Worm (Caenorhabditis elegans) whole organism, L4 larva: Measurements from ENCODE around the gene fip-3.

Source experiments
- F37D6.2 ChIP-seq: sonication (generic microtip); optimal IDR thresholded peaks from 2 replicates; lab custom pipeline; 2016; ENCODE audit warnings: mild to moderate bottlenecking, missing genetic modification characterization, missing compliant biosample characterization
- R02D3.7 ChIP-seq: fragments of 150-350 bp; sonication (generic microtip); optimal IDR thresholded peaks from 3 replicates; lab custom pipeline; 2014; ENCODE audit warnings: missing biosample characterization, missing genetic modification characterization
- T20F7.1 ChIP-seq: fragments of 200-800 bp; sonication (Bioruptor generic); optimal IDR thresholded peaks from 2 replicates; lab custom pipeline; 2018; ENCODE audit warnings: mild to moderate bottlenecking, missing genetic modification characterization, missing compliant biosample characterization
- Y48G9A.11 ChIP-seq: fragments of 200-800 bp; sonication (Bioruptor generic); IDR thresholded peaks from 2 replicates; pipeline ENCODE4 v1.3.6; 2022; ENCODE audit warnings: missing genetic modification reagents, missing genetic modification characterization, missing compliant biosample characterization
- ZK337.2 ChIP-seq: fragments of 200-800 bp; sonication (Bioruptor generic); IDR thresholded peaks from 2 replicates; pipeline ENCODE4 v1.3.6; 2022; ENCODE audit warnings: missing genetic modification reagents, missing genetic modification characterization, missing compliant biosample characterization
- ceh-32 ChIP-seq: sonication (generic microtip); optimal IDR thresholded peaks from 2 replicates; lab custom pipeline; 2016; ENCODE audit warnings: mild to moderate bottlenecking, missing genetic modification characterization, missing compliant biosample characterization; ENCODE audit not compliant: poor library complexity
- ceh-44 ChIP-seq: fragments of 200-800 bp; sonication (Bioruptor generic); IDR thresholded peaks from 2 replicates; pipeline ENCODE4 v1.3.6; 2022; ENCODE audit warnings: missing genetic modification reagents, missing genetic modification characterization, missing compliant biosample characterization
- ceh-62 ChIP-seq: sonication (generic microtip); optimal IDR thresholded peaks from 2 replicates; lab custom pipeline; 2017; ENCODE audit warnings: missing biosample characterization, missing genetic modification characterization
- ceh-82 ChIP-seq: sonication (generic microtip); optimal IDR thresholded peaks from 2 replicates; lab custom pipeline; 2017; ENCODE audit warnings: missing biosample characterization, missing genetic modification characterization
- daf-12 ChIP-seq: fragments of 150-350 bp; optimal IDR thresholded peaks from 2 replicates; lab custom pipeline; 2014; ENCODE audit warnings: missing biosample characterization, missing genetic modification reagents, missing genetic modification characterization
- daf-16 ChIP-seq, 3 experiments: sonication (generic microtip); optimal IDR thresholded peaks; 2 replicates each; lab custom pipeline; 2016 to 2017; ENCODE audit warnings: missing genetic modification characterization in 3 of 3, missing genetic modification reagents in 3 of 3, mild to moderate bottlenecking in 2 of 3, missing compliant biosample characterization in 2 of 3, missing biosample characterization in 1 of 3, moderate library complexity in 1 of 3
- daf-19 ChIP-seq: fragments of 200-800 bp; sonication (Bioruptor generic); conservative IDR thresholded peaks from 2 replicates; pipeline ENCODE4 v1.3.6; 2022; ENCODE audit warnings: missing genetic modification characterization, missing compliant biosample characterization
- daf-8 ChIP-seq: fragments of 200-800 bp; sonication (Bioruptor generic); IDR thresholded peaks from 2 replicates; pipeline ENCODE4 v1.3.6; 2022; ENCODE audit warnings: missing genetic modification characterization, missing compliant biosample characterization
- dmd-9 ChIP-seq: fragments of 200-800 bp; sonication (Bioruptor generic); IDR thresholded peaks from 2 replicates; pipeline ENCODE4 v1.3.6; 2022; ENCODE audit warnings: missing genetic modification reagents, missing genetic modification characterization, missing compliant biosample characterization
- dpl-1 ChIP-seq: fragments of 150-350 bp; optimal IDR thresholded peaks from 2 replicates; lab custom pipeline; 2014; ENCODE audit warnings: missing biosample characterization, missing genetic modification reagents, missing genetic modification characterization
- fkh-10 ChIP-seq: fragments of 150-350 bp; optimal IDR thresholded peaks from 2 replicates; lab custom pipeline; 2014; ENCODE audit warnings: missing biosample characterization, missing genetic modification reagents, missing genetic modification characterization
- gei-8 ChIP-seq: fragments of 200-800 bp; sonication (Bioruptor generic); optimal IDR thresholded peaks from 2 replicates; lab custom pipeline; 2018; ENCODE audit warnings: mild to moderate bottlenecking, missing genetic modification characterization, missing compliant biosample characterization
- hif-1 ChIP-seq, 2 experiments: sonication (generic microtip); optimal IDR thresholded peaks; 2 replicates each; lab custom pipeline; 2016 to 2017; ENCODE audit warnings: missing compliant biosample characterization in 2 of 2, missing genetic modification characterization in 2 of 2, missing genetic modification reagents in 2 of 2, missing genotype in 2 of 2, mild to moderate bottlenecking in 1 of 2
- hmg-1.1 ChIP-seq: fragments of 200-800 bp; sonication (Bioruptor generic); IDR thresholded peaks from 2 replicates; pipeline ENCODE4 v1.3.6; 2022; ENCODE audit warnings: missing genetic modification reagents, missing genetic modification characterization, missing compliant biosample characterization
- lin-1 ChIP-seq: fragments of 200-800 bp; sonication (Bioruptor generic); IDR thresholded peaks from 2 replicates; pipeline ENCODE4 v1.3.6; 2022; ENCODE audit warnings: missing genetic modification reagents, missing genetic modification characterization, missing compliant biosample characterization
- lin-13 ChIP-seq: fragments of 150-350 bp; optimal IDR thresholded peaks from 2 replicates; lab custom pipeline; 2014; ENCODE audit warnings: missing biosample characterization, missing genetic modification reagents, missing genetic modification characterization
- lin-15B ChIP-seq: fragments of 150-350 bp; sonication (generic microtip); optimal IDR thresholded peaks from 3 replicates; lab custom pipeline; 2014; ENCODE audit warnings: missing biosample characterization, missing genetic modification characterization
- lin-29 ChIP-seq: fragments of 200-800 bp; sonication (Bioruptor generic); IDR thresholded peaks from 2 replicates; pipeline ENCODE4 v1.3.6; 2022; ENCODE audit warnings: missing genetic modification reagents, missing genetic modification characterization, missing compliant biosample characterization
- lin-38 ChIP-seq: fragments of 200-800 bp; sonication (Bioruptor generic); IDR thresholded peaks from 2 replicates; pipeline ENCODE4 v1.3.6; 2022; ENCODE audit warnings: missing genetic modification reagents, missing genetic modification characterization, missing compliant biosample characterization
- lsy-2 ChIP-seq, 2 experiments: fragments of 150-350 bp in 1 of 2; sonication (generic microtip) in 1 of 2; optimal IDR thresholded peaks; 2 replicates each; lab custom pipeline; 2014 to 2017; ENCODE audit warnings: missing biosample characterization in 2 of 2, missing genetic modification characterization in 2 of 2
- mdt-29 ChIP-seq: fragments of 200-800 bp; sonication (Bioruptor generic); IDR thresholded peaks from 2 replicates; pipeline ENCODE4 v1.3.6; 2022; ENCODE audit warnings: missing genetic modification reagents, missing genetic modification characterization, missing compliant biosample characterization
- mes-2 ChIP-seq: sonication (generic microtip); optimal IDR thresholded peaks from 2 replicates; lab custom pipeline; 2016; ENCODE audit warnings: missing genotype, mild to moderate bottlenecking, missing genetic modification characterization, missing compliant biosample characterization; ENCODE audit not compliant: poor library complexity, severe bottlenecking
- nhr-11 ChIP-seq: fragments of 150-350 bp; optimal IDR thresholded peaks from 2 replicates; lab custom pipeline; 2014; ENCODE audit warnings: missing biosample characterization, missing genetic modification characterization
- nhr-111 ChIP-seq: fragments of 200-800 bp; sonication (Bioruptor generic); optimal IDR thresholded peaks from 2 replicates; lab custom pipeline; 2018; ENCODE audit warnings: mild to moderate bottlenecking, missing genetic modification characterization, missing compliant biosample characterization
- nhr-237 ChIP-seq: sonication (generic microtip); optimal IDR thresholded peaks from 2 replicates; lab custom pipeline; 2017; ENCODE audit warnings: missing biosample characterization, missing genetic modification characterization
- nhr-28 ChIP-seq: fragments of 150-350 bp; optimal IDR thresholded peaks from 2 replicates; lab custom pipeline; 2014; ENCODE audit warnings: missing biosample characterization, missing genetic modification characterization
- nhr-41 ChIP-seq: fragments of 200-800 bp; sonication (Bioruptor generic); IDR thresholded peaks from 2 replicates; pipeline ENCODE4 v1.3.6; 2022; ENCODE audit warnings: missing genetic modification reagents, missing genetic modification characterization, missing compliant biosample characterization
- nhr-48 ChIP-seq: sonication (generic microtip); optimal IDR thresholded peaks from 2 replicates; lab custom pipeline; 2016; ENCODE audit warnings: mild to moderate bottlenecking, missing genetic modification characterization, missing compliant biosample characterization
- nhr-6 ChIP-seq: fragments of 150-350 bp; optimal IDR thresholded peaks from 2 replicates; lab custom pipeline; 2014; ENCODE audit warnings: missing biosample characterization, missing genetic modification characterization
- nhr-76 ChIP-seq: fragments of 150-350 bp; optimal IDR thresholded peaks from 2 replicates; lab custom pipeline; 2014; ENCODE audit warnings: missing biosample characterization, missing genetic modification characterization
- nhr-77 ChIP-seq: fragments of 150-350 bp; optimal IDR thresholded peaks from 2 replicates; lab custom pipeline; 2014; ENCODE audit warnings: missing biosample characterization, missing genetic modification characterization
- pqm-1 ChIP-seq: sonication (generic microtip); optimal IDR thresholded peaks from 2 replicates; lab custom pipeline; 2017; ENCODE audit warnings: missing biosample characterization, missing genetic modification characterization
- rbr-2 ChIP-seq: sonication (generic microtip); optimal IDR thresholded peaks from 2 replicates; lab custom pipeline; 2016; ENCODE audit warnings: missing genotype, missing genetic modification characterization, missing compliant biosample characterization
- snpc-4 ChIP-seq: fragments of 150-350 bp; optimal IDR thresholded peaks from 2 replicates; lab custom pipeline; 2014; ENCODE audit warnings: missing biosample characterization, missing genetic modification characterization
- spr-1 ChIP-seq: sonication (generic microtip); optimal IDR thresholded peaks from 2 replicates; lab custom pipeline; 2016; ENCODE audit warnings: mild to moderate bottlenecking, missing genetic modification characterization, missing compliant biosample characterization
- unc-39 ChIP-seq: sonication (generic microtip); optimal IDR thresholded peaks from 2 replicates; lab custom pipeline; 2017; ENCODE audit warnings: missing biosample characterization, missing genetic modification characterization
- unc-62 ChIP-seq, 3 experiments: fragments of 150-350 bp in 1 of 3; sonication (generic microtip); optimal IDR thresholded peaks in 2 of 3; peaks in 1 of 3; 1 replicate in 1 of 3; 2 replicates in 2 of 3; lab custom pipeline; 2014 to 2017; ENCODE audit warnings: missing biosample characterization in 3 of 3, missing genetic modification characterization in 3 of 3, missing genetic modification reagents in 3 of 3, missing genotype in 1 of 3
- vab-7 ChIP-seq: fragments of 200-800 bp; sonication (Bioruptor generic); IDR thresholded peaks from 2 replicates; pipeline ENCODE4 v1.3.6; 2022; ENCODE audit warnings: missing genetic modification reagents, missing genetic modification characterization, missing compliant biosample characterization
- zag-1 ChIP-seq: fragments of 150-350 bp; optimal IDR thresholded peaks from 2 replicates; lab custom pipeline; 2014; ENCODE audit warnings: missing biosample characterization, missing genetic modification characterization
- zip-11 ChIP-seq: fragments of 200-800 bp; sonication (Bioruptor generic); IDR thresholded peaks from 2 replicates; pipeline ENCODE4 v1.3.6; 2022; ENCODE audit warnings: missing genetic modification characterization, missing compliant biosample characterization

Gene fip-3

DNA sequence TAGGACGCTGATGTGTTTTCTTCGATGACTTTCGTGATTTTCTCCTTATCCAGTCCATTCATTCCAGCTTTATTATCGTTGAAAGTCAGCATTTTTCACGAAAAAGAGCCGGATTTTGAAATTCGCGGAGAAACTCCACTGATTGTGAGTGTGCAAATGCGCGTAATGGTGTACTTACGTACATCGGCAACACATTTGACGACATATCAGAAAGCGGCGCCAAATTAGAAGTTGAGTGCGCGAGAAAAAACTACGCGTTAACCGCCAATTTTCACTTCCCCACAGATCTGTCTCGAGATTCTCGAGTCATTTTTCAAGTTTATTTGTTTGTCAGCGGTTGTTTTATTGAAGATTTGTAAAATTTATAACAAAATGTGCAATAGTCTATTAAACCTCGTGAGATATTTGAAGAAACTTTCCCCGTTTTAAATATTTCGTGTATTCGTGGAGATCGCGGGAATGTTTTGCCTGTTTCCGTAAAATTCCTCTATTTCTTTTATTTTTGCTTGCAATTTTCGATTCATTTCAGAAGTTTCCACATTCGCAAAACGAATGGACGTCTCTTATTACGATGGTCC lies 39.2 kb upstream of the fip-3 start, which contains the start of the genes polk-1 and gpr-1:
polk-1 (minus strand) TSS at position 186 of the 578 bp plus-strand sequence.
gpr-1 (plus strand) TSS at position 528 of the 578 bp plus-strand sequence.
- TF ChIP-seq zag-1 (tag; lab: Kevin White, UChicago) (no peak), lin-15B (tag; lab: Kevin White, UChicago) (no peak), nhr-237 (tag; lab: Kevin White, UChicago) (no peak), hif-1 (tag; optimal IDR thresholded peaks at IDR 0.05; lab: Kevin White, UChicago) (no peak), ceh-44 (GFP tag; lab: Robert Waterston, UW) (no peak), pqm-1 (tag; lab: Kevin White, UChicago) (no peak), vab-7 (GFP tag; lab: Robert Waterston, UW) (no peak), fkh-10 (GFP tag; lab: Kevin White, UChicago) (no peak), daf-19 (GFP tag; lab: Robert Waterston, UW) (no peak), zip-11 (GFP tag; lab: Robert Waterston, UW) (no peak), lin-38 (GFP tag; lab: Robert Waterston, UW) (peak; percentile 54), dpl-1 (GFP tag; lab: Kevin White, UChicago) (peak; percentile 72), nhr-41 (no peak), dmd-9 (GFP tag; lab: Robert Waterston, UW) (no peak), gei-8 (no peak), F37D6.2 (tag; lab: Kevin White, UChicago) (no peak), daf-16 (GFP tag; optimal IDR thresholded peaks at IDR 0.05; lab: Kevin White, UChicago) (no peak), daf-16 (tag; optimal IDR thresholded peaks at IDR 0.05; lab: Kevin White, UChicago) (no peak), hmg-1.1 (GFP tag; lab: Robert Waterston, UW) (no peak), lin-13 (GFP tag; lab: Kevin White, UChicago) (peak; percentile 3), mdt-29 (GFP tag; lab: Robert Waterston, UW) (no peak), nhr-111 (GFP tag; lab: Kevin White, UChicago) (no peak)

DNA sequence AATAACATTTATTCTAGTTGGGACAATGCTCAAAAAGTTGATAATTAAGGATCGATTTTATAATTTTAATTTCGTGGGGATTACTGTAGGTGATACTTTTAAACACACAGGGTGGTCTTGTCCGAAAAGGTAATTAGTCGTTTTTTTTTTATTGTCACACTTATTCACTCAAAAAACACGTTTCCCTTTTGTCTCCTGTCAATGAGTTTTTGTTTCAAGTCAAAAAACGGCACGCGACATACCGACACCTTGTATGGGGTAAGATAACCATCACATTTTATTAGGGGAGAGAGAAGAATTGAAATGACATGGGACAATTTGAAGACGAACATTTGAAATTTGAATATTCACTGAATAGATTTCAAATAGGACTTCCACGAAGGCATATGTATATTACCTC lies 35.8 kb upstream of the fip-3 start:
- TF ChIP-seq unc-62 (GFP tag; optimal IDR thresholded peaks at IDR 0.05 in 1 of 2; lab: Kevin White, UChicago) (peak in 1 of 2 experiments; percentile 51), unc-62 (tag; optimal IDR thresholded peaks at IDR 0.05; lab: Kevin White, UChicago) (no peak), mes-2 (tag; lab: Kevin White, UChicago) (no peak)

DNA sequence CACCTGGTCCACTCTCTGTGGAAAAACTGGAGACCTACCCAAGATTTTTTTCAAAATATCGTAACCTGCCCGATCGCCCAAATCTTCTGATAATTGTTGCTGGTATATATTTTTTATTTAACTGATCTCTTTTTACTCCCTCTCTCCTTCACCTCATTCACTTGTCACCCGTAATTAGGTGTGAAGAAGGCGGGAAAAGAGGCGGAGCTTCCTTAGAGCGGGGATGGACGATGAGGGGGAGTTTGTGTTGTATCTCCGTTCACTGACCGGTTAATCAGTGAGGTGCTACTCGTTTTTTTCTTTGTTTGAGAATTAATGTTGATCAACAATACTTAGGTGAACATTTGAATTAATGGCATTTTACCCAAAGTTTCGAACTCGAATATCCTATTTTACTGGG lies 33.1 kb upstream of the fip-3 start, which contains the start of gene ceh-16:
ceh-16 (plus strand) TSS at position 301 of the 400 bp plus-strand sequence.
- TF ChIP-seq rbr-2 (tag; lab: Kevin White, UChicago) (no peak), gei-8 (no peak), nhr-237 (tag; lab: Kevin White, UChicago) (no peak), snpc-4 (tag; lab: Kevin White, UChicago) (no peak), R02D3.7 (tag; lab: Kevin White, UChicago) (no peak), daf-8 (no peak), nhr-77 (tag; lab: Kevin White, UChicago) (no peak), ZK337.2 (GFP tag; lab: Robert Waterston, UW) (no peak), nhr-48 (tag; lab: Kevin White, UChicago) (no peak), nhr-28 (tag; lab: Kevin White, UChicago) (no peak), daf-12 (tag; lab: Kevin White, UChicago) (no peak), spr-1 (tag; lab: Kevin White, UChicago) (no peak), nhr-111 (GFP tag; lab: Kevin White, UChicago) (no peak)

DNA sequence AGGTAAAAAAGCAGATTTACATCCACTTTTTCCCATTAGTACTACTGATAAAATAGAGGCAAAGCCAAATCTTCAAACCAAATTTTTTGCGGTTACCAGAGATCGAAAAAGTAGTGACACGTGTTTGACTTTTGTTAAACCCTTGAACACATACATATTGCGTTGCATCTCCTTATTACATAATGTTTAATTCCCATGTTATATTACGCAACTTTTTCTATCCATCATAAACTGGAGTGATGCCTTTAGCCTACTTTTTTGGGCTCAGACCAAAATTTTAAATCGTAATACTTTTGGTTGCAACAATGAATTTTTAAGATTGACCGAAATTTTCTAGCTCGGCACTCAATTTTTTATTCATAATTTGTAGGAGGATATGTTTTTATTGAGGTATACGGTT lies 32.7 kb upstream of the fip-3 start:
- TF ChIP-seq unc-39 (tag; lab: Kevin White, UChicago) (no peak), Y48G9A.11 (GFP tag; lab: Robert Waterston, UW) (no peak), lin-29 (GFP tag; lab: Robert Waterston, UW) (no peak), mdt-29 (GFP tag; lab: Robert Waterston, UW) (no peak), ceh-32 (tag; lab: Kevin White, UChicago) (no peak), lsy-2 (tag; optimal IDR thresholded peaks at IDR 0.05; lab: Kevin White, UChicago) (no peak), nhr-76 (no peak), ceh-82 (tag; lab: Kevin White, UChicago) (no peak), lin-38 (GFP tag; lab: Robert Waterston, UW) (no peak), daf-12 (tag; lab: Kevin White, UChicago) (no peak), lin-1 (GFP tag; lab: Robert Waterston, UW) (no peak), nhr-11 (no peak), nhr-41 (no peak), lin-13 (GFP tag; lab: Kevin White, UChicago) (no peak), nhr-6 (no peak), ceh-62 (tag; lab: Kevin White, UChicago) (no peak), T20F7.1 (GFP tag; lab: Kevin White, UChicago) (no peak)
